Worm (Caenorhabditis elegans) whole organism, late embryonic: ENCODE data around the gene F22D3.4.

Experiments
- C08G9.2 ChIP-seq: sonication (generic microtip); optimal IDR thresholded peaks from 2 replicates; lab custom pipeline; 2016; ENCODE audit warnings: mild to moderate bottlenecking, missing genetic modification characterization, moderate library complexity, missing compliant biosample characterization
- C38D4.7 ChIP-seq: fragments of 200-800 bp; sonication (Bioruptor generic); optimal IDR thresholded peaks from 2 replicates; lab custom pipeline; 2018; ENCODE audit warnings: mild to moderate bottlenecking, missing genetic modification characterization, moderate library complexity, missing compliant biosample characterization
- F13H6.1 ChIP-seq: sonication (generic microtip); optimal IDR thresholded peaks from 2 replicates; lab custom pipeline; 2016; ENCODE audit warnings: missing genetic modification characterization, missing compliant biosample characterization
- K02D7.2 ChIP-seq: sonication (generic microtip); optimal IDR thresholded peaks from 2 replicates; lab custom pipeline; 2017; ENCODE audit warnings: mild to moderate bottlenecking, missing genetic modification characterization, missing compliant biosample characterization
- K09A11.1 ChIP-seq: sonication (generic microtip); optimal IDR thresholded peaks from 2 replicates; lab custom pipeline; 2017; ENCODE audit warnings: antibody characterized with exemption, mild to moderate bottlenecking, missing genetic modification characterization, missing compliant biosample characterization; ENCODE audit not compliant: insufficient read depth
- Y22D7AL.16 ChIP-seq: sonication (generic microtip); optimal IDR thresholded peaks from 2 replicates; lab custom pipeline; 2016; ENCODE audit warnings: missing genetic modification characterization, missing compliant biosample characterization
- ama-1 ChIP-seq: fragments of 150-350 bp; optimal IDR thresholded peaks from 2 replicates; lab custom pipeline; 2014
- ceh-19 ChIP-seq: fragments of 200-800 bp; sonication (Bioruptor generic); optimal IDR thresholded peaks from 2 replicates; lab custom pipeline; 2018; ENCODE audit warnings: mild to moderate bottlenecking, missing genetic modification characterization, missing compliant biosample characterization
- ceh-2 ChIP-seq: sonication (generic microtip); optimal IDR thresholded peaks from 2 replicates; lab custom pipeline; 2016; ENCODE audit warnings: missing genotype, missing genetic modification characterization, missing compliant biosample characterization
- ceh-34 ChIP-seq: sonication (generic microtip); optimal IDR thresholded peaks from 2 replicates; lab custom pipeline; 2016; ENCODE audit warnings: mild to moderate bottlenecking, missing genetic modification characterization, missing compliant biosample characterization
- ceh-48 ChIP-seq: sonication (generic microtip); optimal IDR thresholded peaks from 2 replicates; lab custom pipeline; 2016; ENCODE audit warnings: missing genetic modification characterization, inconsistent platforms, missing compliant biosample characterization
- ceh-6 ChIP-seq: fragments of 200-800 bp; sonication (Bioruptor generic); optimal IDR thresholded peaks from 2 replicates; lab custom pipeline; 2018; ENCODE audit warnings: mild to moderate bottlenecking, missing genetic modification characterization, missing compliant biosample characterization
- dmd-4 ChIP-seq: sonication (generic microtip); optimal IDR thresholded peaks from 2 replicates; lab custom pipeline; 2016; ENCODE audit warnings: borderline replicate concordance, missing genetic modification characterization, missing compliant biosample characterization
- dve-1 ChIP-seq: sonication (generic microtip); optimal IDR thresholded peaks from 2 replicates; lab custom pipeline; 2017; ENCODE audit warnings: antibody characterized with exemption, mild to moderate bottlenecking, missing genetic modification characterization, missing compliant biosample characterization
- elt-2 ChIP-seq: sonication (generic microtip); optimal IDR thresholded peaks from 2 replicates; lab custom pipeline; 2016; ENCODE audit warnings: missing genetic modification reagents, missing genetic modification characterization, missing compliant biosample characterization
- ets-4 ChIP-seq: sonication (generic microtip); optimal IDR thresholded peaks from 2 replicates; lab custom pipeline; 2016; ENCODE audit warnings: missing genetic modification characterization, missing compliant biosample characterization
- fax-1 ChIP-seq: sonication (generic microtip); optimal IDR thresholded peaks from 2 replicates; lab custom pipeline; 2016; ENCODE audit warnings: missing genotype, missing genetic modification characterization, missing compliant biosample characterization
- fkh-10 ChIP-seq: fragments of 150-350 bp; optimal IDR thresholded peaks from 2 replicates; lab custom pipeline; 2014; ENCODE audit warnings: missing biosample characterization, missing genetic modification reagents, missing genetic modification characterization
- fkh-6 ChIP-seq: sonication (generic microtip); optimal IDR thresholded peaks from 2 replicates; lab custom pipeline; 2016; ENCODE audit warnings: missing genetic modification characterization, missing compliant biosample characterization
- hlh-13 ChIP-seq: fragments of 200-800 bp; sonication (Bioruptor generic); optimal IDR thresholded peaks from 2 replicates; lab custom pipeline; 2018; ENCODE audit warnings: mild to moderate bottlenecking, missing genetic modification characterization, missing compliant biosample characterization
- hlh-30 ChIP-seq: sonication (generic microtip); optimal IDR thresholded peaks from 2 replicates; lab custom pipeline; 2017; ENCODE audit warnings: antibody characterized with exemption, missing genetic modification characterization, missing compliant biosample characterization; ENCODE audit not compliant: insufficient read depth
- hlh-8 ChIP-seq: sonication (generic microtip); optimal IDR thresholded peaks from 2 replicates; lab custom pipeline; 2016; ENCODE audit warnings: missing genotype, missing genetic modification characterization, missing compliant biosample characterization
- lim-6 ChIP-seq: sonication (generic microtip); optimal IDR thresholded peaks from 2 replicates; lab custom pipeline; 2016; ENCODE audit warnings: missing genetic modification characterization, missing compliant biosample characterization
- nfya-1 ChIP-seq: sonication (generic microtip); optimal IDR thresholded peaks from 2 replicates; lab custom pipeline; 2017; ENCODE audit warnings: missing genetic modification characterization, mild to moderate bottlenecking, missing compliant biosample characterization, antibody characterized with exemption, moderate library complexity
- nhr-232 ChIP-seq: sonication (generic microtip); optimal IDR thresholded peaks from 2 replicates; lab custom pipeline; 2016; ENCODE audit warnings: missing genetic modification characterization, missing compliant biosample characterization
- npax-4 ChIP-seq: sonication (generic microtip); optimal IDR thresholded peaks from 2 replicates; lab custom pipeline; 2016; ENCODE audit warnings: missing genetic modification characterization, missing compliant biosample characterization
- pat-9 ChIP-seq: fragments of 200-800 bp; sonication (Bioruptor generic); optimal IDR thresholded peaks from 2 replicates; lab custom pipeline; 2018; ENCODE audit warnings: mild to moderate bottlenecking, missing genetic modification characterization, moderate library complexity, missing compliant biosample characterization
- pax-1 ChIP-seq: fragments of 150-350 bp; optimal IDR thresholded peaks from 2 replicates; lab custom pipeline; 2014; ENCODE audit warnings: missing biosample characterization, missing genetic modification characterization
- pqm-1 ChIP-seq: sonication (generic microtip); optimal IDR thresholded peaks from 2 replicates; lab custom pipeline; 2016; ENCODE audit warnings: missing genetic modification characterization, missing compliant biosample characterization
- ref-2 ChIP-seq: sonication (generic microtip); optimal IDR thresholded peaks from 2 replicates; lab custom pipeline; 2016; ENCODE audit warnings: missing genetic modification characterization, missing compliant biosample characterization
- rnt-1 ChIP-seq: sonication (generic microtip); optimal IDR thresholded peaks from 2 replicates; lab custom pipeline; 2016; ENCODE audit warnings: missing genetic modification characterization, missing compliant biosample characterization
- sox-4 ChIP-seq: sonication (generic microtip); optimal IDR thresholded peaks from 2 replicates; lab custom pipeline; 2017; ENCODE audit warnings: mild to moderate bottlenecking, missing genetic modification characterization, inconsistent platforms, missing compliant biosample characterization
- unc-55 ChIP-seq: sonication (generic microtip); optimal IDR thresholded peaks from 2 replicates; lab custom pipeline; 2017; ENCODE audit warnings: missing biosample characterization, missing genetic modification reagents, missing genetic modification characterization
- unc-86 ChIP-seq: sonication (generic microtip); optimal IDR thresholded peaks from 2 replicates; lab custom pipeline; 2016; ENCODE audit warnings: missing genetic modification characterization, missing compliant biosample characterization
- zip-5 ChIP-seq: sonication (generic microtip); optimal IDR thresholded peaks from 2 replicates; lab custom pipeline; 2016; ENCODE audit warnings: missing genetic modification characterization, missing compliant biosample characterization
- ztf-16 ChIP-seq: sonication (generic microtip); optimal IDR thresholded peaks from 2 replicates; lab custom pipeline; 2017; ENCODE audit warnings: missing genetic modification characterization, missing compliant biosample characterization

F22D3.4 gene

DNA sequence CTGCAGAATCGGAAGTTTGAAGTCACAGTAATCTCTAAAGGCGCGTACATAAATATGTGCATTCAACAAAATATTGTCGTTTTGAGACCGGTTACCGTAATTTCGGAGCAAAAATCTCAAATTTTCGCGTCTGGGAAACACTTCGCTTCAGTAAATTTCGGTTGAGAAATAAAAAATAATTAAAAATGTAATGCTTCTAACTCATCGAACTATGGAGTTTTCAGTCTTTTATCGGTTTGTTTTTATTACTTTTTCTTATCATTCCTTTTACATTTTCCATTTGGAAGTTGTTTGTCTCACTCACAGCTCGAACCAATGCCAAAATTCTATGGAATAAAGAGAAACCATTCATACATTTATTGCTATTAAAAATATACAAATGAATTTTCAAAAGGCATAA, 39.2 kb downstream of the F22D3.4 start:
- TF ChIP-seq lim-6 = no peak
- no peak for TF ChIP-seq rnt-1 (tag; lab: Kevin White, UChicago)
- no peak for TF ChIP-seq Y22D7AL.16
- no peak for TF ChIP-seq fax-1
- TF ChIP-seq nhr-232 (tag; lab: Kevin White, UChicago) = no peak
- no peak for TF ChIP-seq K02D7.2 (tag; lab: Kevin White, UChicago)
- no peak for TF ChIP-seq ref-2 (tag; lab: Kevin White, UChicago)
- TF ChIP-seq nfya-1 (tag; lab: Kevin White, UChicago) = no peak
- no peak for TF ChIP-seq pat-9 (tag; lab: Kevin White, UChicago)
- no peak for TF ChIP-seq F13H6.1 (tag; lab: Kevin White, UChicago)
- no peak for TF ChIP-seq npax-4 (tag; lab: Kevin White, UChicago)
- no peak for TF ChIP-seq fkh-6 (tag; lab: Kevin White, UChicago)
- TF ChIP-seq pax-1 = no peak
- no peak for TF ChIP-seq hlh-30 (tag; lab: Kevin White, UChicago)
- TF ChIP-seq unc-86 = no peak
- no peak for TF ChIP-seq zip-5 (tag; lab: Kevin White, UChicago)
- TF ChIP-seq K09A11.1 = no peak
- TF ChIP-seq, all 69 proteins: peak for 0

DNA sequence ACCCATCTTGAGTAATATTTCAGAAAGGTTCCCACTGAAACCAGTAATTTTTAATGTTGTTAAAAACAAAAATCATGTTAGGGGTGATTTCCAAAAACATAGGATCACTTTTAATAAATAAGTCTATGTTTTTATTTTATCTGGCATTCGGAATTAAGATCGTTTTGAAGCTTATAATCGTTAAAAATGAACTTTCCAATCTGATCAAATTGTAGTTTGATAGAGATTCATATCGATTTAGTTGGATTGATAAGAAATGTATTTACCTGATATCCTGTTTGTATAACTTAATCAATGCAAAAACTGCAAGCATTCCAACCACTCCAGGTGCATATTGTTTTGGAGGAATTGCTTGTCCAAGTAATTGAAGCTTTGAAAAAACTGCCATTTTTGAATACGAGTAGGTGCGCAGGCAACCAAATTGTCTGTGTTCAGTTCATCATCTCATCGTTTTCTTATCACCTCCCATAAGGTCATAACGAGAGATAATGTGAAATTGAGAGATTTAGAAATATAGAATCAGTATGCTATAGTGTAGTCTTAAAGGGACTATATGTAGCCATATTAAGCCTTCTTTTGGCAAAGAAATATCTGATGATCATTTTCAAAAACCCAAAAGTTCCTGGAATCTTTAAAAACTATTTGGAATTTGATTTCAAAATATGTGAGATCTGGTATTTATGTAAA, 39.9 kb downstream of the F22D3.4 start, which contains the start of gene pmp-2:
Gene pmp-2, minus strand, starts transcription at position 487 of the 687 bp plus-strand sequence.
- TF ChIP-seq pax-1 = no peak
- peak; percentile 42 for TF ChIP-seq elt-2 (tag; lab: Kevin White, UChicago)

DNA sequence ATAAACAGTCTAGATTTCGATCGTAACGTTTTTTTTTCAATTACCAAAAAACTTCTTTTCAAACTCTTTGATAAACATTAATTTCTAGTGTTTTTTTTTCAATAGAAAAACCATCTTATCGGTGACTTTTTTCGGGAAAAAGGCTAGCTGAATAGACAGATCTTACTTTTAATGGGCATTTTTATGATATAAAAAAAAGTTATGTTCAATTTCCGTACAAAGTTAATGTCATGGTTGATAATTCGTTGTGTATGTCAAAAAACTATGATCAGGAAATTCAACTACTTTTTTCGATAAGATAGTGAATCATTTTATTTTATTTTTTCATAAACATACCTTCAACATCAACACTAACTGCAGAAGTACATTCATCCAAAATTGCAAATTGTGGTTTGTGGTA, 42.8 kb downstream of the F22D3.4 start:
- no peak for TF ChIP-seq C38D4.7
- no peak for TF ChIP-seq fkh-10 (GFP tag; lab: Kevin White, UChicago)
- no peak for TF ChIP-seq ceh-19 (GFP tag; lab: Kevin White, UChicago)
- no peak for TF ChIP-seq pax-1
- TF ChIP-seq ets-4 (tag; lab: Kevin White, UChicago) = no peak
- TF ChIP-seq dmd-4 = no peak
- TF ChIP-seq dve-1 (tag; lab: Kevin White, UChicago) = no peak
- TF ChIP-seq unc-55 (GFP tag; lab: Kevin White, UChicago) = no peak
- no peak for TF ChIP-seq ceh-2 (tag; lab: Kevin White, UChicago)

DNA sequence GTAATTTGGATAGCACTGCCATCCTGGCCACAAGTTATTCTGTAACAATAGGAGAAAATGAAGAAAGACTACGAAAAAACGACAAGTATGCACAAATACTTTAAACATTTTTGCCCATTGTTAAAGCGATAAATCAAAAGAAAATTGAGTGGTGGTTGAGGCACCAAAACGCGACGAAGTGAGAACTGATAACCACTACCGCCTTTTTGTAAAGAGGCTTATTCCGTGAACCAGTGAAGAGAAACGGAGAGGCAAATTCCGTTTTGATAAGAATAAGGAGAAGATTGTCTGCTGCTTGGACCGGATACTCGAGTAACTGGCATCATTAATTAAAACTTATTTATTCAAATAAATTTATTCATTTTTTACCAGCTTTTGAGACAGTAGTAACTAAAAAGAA, 43.7 kb downstream of the F22D3.4 start, which contains the start of gene pmp-1:
Gene pmp-1, minus strand, starts transcription at position 39 of the 400 bp plus-strand sequence.
- TF ChIP-seq nfya-1 (tag; lab: Kevin White, UChicago) (no peak), C08G9.2 (tag; lab: Kevin White, UChicago) (no peak), ceh-34 (tag; lab: Kevin White, UChicago) (no peak), unc-86 (no peak), ztf-16 (no peak)
- TF ChIP-seq, all 69 proteins: peak for 0

DNA sequence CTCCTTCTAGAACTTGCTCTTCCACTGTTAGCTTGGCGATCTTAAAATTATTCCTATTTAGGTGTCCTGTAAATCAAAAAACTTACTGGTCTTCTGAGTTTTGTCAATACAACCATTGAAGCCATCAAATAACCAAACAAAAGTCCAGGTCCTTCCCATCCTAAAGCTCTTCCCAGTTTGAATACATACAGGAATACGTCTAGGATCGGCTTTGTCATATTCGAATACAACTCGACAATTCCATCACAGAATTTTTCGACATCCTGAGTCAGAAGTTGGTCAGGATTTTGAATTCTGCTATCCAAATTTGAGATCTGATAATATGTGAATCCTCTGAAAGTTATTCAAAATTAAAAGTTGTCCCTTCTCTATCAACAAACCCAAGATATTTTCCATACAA, 45.1 kb downstream of the F22D3.4 start:
- TF ChIP-seq Y22D7AL.16 = no peak
- no peak for TF ChIP-seq pqm-1 (tag; lab: Kevin White, UChicago)
- TF ChIP-seq nhr-232 (tag; lab: Kevin White, UChicago) = no peak
- TF ChIP-seq ceh-48 (tag; lab: Kevin White, UChicago) = no peak
- no peak for TF ChIP-seq pat-9 (tag; lab: Kevin White, UChicago)
- no peak for TF ChIP-seq ceh-6 (GFP tag; lab: Kevin White, UChicago)
- TF ChIP-seq hlh-8 (tag; lab: Kevin White, UChicago) = no peak
- no peak for TF ChIP-seq ama-1 (lab: Kevin White, UChicago)
- TF ChIP-seq hlh-13 = no peak
- TF ChIP-seq sox-4 (tag; lab: Kevin White, UChicago) = no peak
